Worm (Caenorhabditis elegans) whole organism, midembryonic: ENCODE results near the gene F45E1.2.

Experiments used
- T22C8.4 ChIP-seq: fragments of 200-800 bp; sonication (Bioruptor generic); IDR thresholded peaks from 2 replicates; pipeline ENCODE4 v1.3.6; 2022; ENCODE audit warnings: missing genetic modification characterization, missing compliant biosample characterization
- cog-1 ChIP-seq: sonication (generic microtip); optimal IDR thresholded peaks from 2 replicates; lab custom pipeline; 2016; ENCODE audit warnings: missing genetic modification characterization, missing compliant biosample characterization
- flt-1 ChIP-seq: fragments of 200-800 bp; sonication (Bioruptor generic); IDR thresholded peaks from 2 replicates; pipeline ENCODE4 v1.3.6; 2022; ENCODE audit warnings: missing genetic modification characterization, missing compliant biosample characterization
- klf-2 ChIP-seq: fragments of 200-800 bp; sonication (Bioruptor generic); conservative IDR thresholded peaks from 2 replicates; pipeline ENCODE4 v1.3.6; 2022; ENCODE audit warnings: missing genetic modification reagents, missing genetic modification characterization, missing compliant biosample characterization
- med-1 ChIP-seq: sonication (generic microtip); optimal IDR thresholded peaks from 2 replicates; lab custom pipeline; 2017; ENCODE audit warnings: missing genetic modification characterization, mild to moderate bottlenecking, missing compliant biosample characterization, antibody characterized with exemption, missing genetic modification reagents; ENCODE audit not compliant: insufficient read depth
- ref-1 ChIP-seq: fragments of 200-800 bp; sonication (Bioruptor generic); conservative IDR thresholded peaks from 2 replicates; pipeline ENCODE4 v1.3.6; 2022; ENCODE audit warnings: missing genetic modification reagents, missing genetic modification characterization, missing compliant biosample characterization
- ztf-23 ChIP-seq: fragments of 200-800 bp; sonication (Bioruptor generic); IDR thresholded peaks from 2 replicates; pipeline ENCODE4 v1.3.6; 2022; ENCODE audit warnings: missing genetic modification reagents, missing genetic modification characterization, missing compliant biosample characterization
- ztf-29 ChIP-seq: fragments of 200-800 bp; sonication (Bioruptor generic); IDR thresholded peaks from 2 replicates; pipeline ENCODE4 v1.3.6; 2022; ENCODE audit warnings: missing genetic modification reagents, missing genetic modification characterization, missing compliant biosample characterization

ce11 chrX:8015889-8016288 lies 12.4 kb downstream of the F45E1.2 start:
- TF ChIP-seq ztf-23 (GFP tag; lab: Robert Waterston, UW) (no peak), T22C8.4 (no peak), ref-1 (GFP tag; lab: Robert Waterston, UW) (no peak), flt-1 (GFP tag; lab: Robert Waterston, UW) (no peak), med-1 (GFP tag; lab: Kevin White, UChicago) (no peak), ztf-29 (GFP tag; lab: Robert Waterston, UW) (no peak), klf-2 (GFP tag; lab: Robert Waterston, UW) (no peak), cog-1 (tag; lab: Kevin White, UChicago) (no peak)
